Fruit fly (Drosophila melanogaster) S2 (cell line): ENCODE data around the gene Nmt.

Source experiments
- CG8478 ChIP-seq: fragments of >200 bp; optimal IDR thresholded peaks from 2 replicates; lab custom pipeline; 2018
- CTCF ChIP-seq, 2 experiments: fragments of >200 bp; optimal IDR thresholded peaks; 2 replicates each; lab custom pipeline; 2018

DNA sequence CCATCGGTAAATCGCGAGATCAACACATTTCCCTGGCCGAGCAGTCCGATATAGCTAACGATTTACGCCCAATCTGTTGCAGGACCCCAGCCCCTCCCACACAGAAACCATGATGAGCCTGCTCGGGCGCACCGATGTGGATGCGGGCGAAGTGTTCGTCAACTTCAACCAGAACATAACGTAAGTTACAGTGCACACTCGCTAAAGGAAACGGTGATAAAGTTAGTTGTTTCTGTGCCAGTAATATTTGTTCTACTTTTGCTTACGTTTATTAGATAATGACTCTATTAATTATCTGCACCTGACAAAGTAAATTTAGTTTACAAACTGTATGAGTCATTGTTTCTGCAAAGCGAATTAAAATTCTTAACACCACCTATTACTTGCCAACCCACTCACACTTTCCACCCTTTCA, 9.2 kb upstream of the Nmt start:
- TF ChIP-seq CG8478 (lab: Kevin White, UChicago) (no peak), CTCF (optimal IDR thresholded peaks at IDR 0.05; lab: Kevin White, UChicago) (no peak)
